Worm (Caenorhabditis elegans): ENCODE results near the gene clec-183.

ce11 chrIV:9327706-9328105, at the start of gene clec-183:
- no peak for TF ChIP-seq tlf-1 (GFP tag; optimal IDR thresholded peaks at IDR 0.05)
- TF ChIP-seq akir-1 (GFP tag; optimal IDR thresholded peaks at IDR 0.05): no peak
- no peak for TF ChIP-seq Y53G8AR.9 (GFP tag; conservative IDR thresholded peaks at IDR 0.05)
- TF ChIP-seq unc-62 (GFP tag; optimal IDR thresholded peaks at IDR 0.05): no peak

All from whole organism, young adult.